Fruit fly (Drosophila melanogaster) whole organism, adult: Measurements from ENCODE around the gene Brr2.

ENCODE experiments used
- CG14711 ChIP-seq: fragments of 200-800 bp; sonication (Bioruptor generic); optimal IDR thresholded peaks from 2 replicates; lab custom pipeline; 2018; ENCODE audit warnings: missing biosample characterization, mild to moderate bottlenecking, missing genetic modification characterization, moderate library complexity
- CG1620 ChIP-seq: fragments of 200-800 bp; sonication (Bioruptor generic); optimal IDR thresholded peaks from 2 replicates; lab custom pipeline; 2016; ENCODE audit warnings: missing biosample characterization, missing genetic modification characterization
- CG33017 ChIP-seq: fragments of 200-800 bp; sonication (Bioruptor generic); optimal IDR thresholded peaks from 2 replicates; lab custom pipeline; 2018; ENCODE audit warnings: missing biosample characterization, mild to moderate bottlenecking, missing genetic modification characterization, moderate library complexity
- CG5204 ChIP-seq: fragments of 200-800 bp; sonication (Bioruptor generic); optimal IDR thresholded peaks from 2 replicates; lab custom pipeline; 2016; ENCODE audit warnings: missing biosample characterization, missing genetic modification characterization
- CG7101 ChIP-seq: fragments of 200-800 bp; sonication (Bioruptor generic); optimal IDR thresholded peaks from 2 replicates; lab custom pipeline; 2018; ENCODE audit warnings: missing biosample characterization, mild to moderate bottlenecking, missing genetic modification characterization, moderate library complexity
- Crg-1 ChIP-seq: fragments of 200-800 bp; sonication (Bioruptor generic); optimal IDR thresholded peaks from 2 replicates; lab custom pipeline; 2016; ENCODE audit warnings: missing biosample characterization, missing genetic modification characterization
- Hr96 ChIP-seq: fragments of 200-800 bp; sonication (Bioruptor generic); optimal IDR thresholded peaks from 2 replicates; lab custom pipeline; 2016; ENCODE audit warnings: missing biosample characterization, missing genetic modification characterization
- Mnt ChIP-seq: fragments of 200-800 bp; sonication (Bioruptor generic); optimal IDR thresholded peaks from 2 replicates; lab custom pipeline; 2016; ENCODE audit warnings: missing biosample characterization, mild to moderate bottlenecking, missing genetic modification characterization
- cic ChIP-seq: fragments of 200-800 bp; sonication (Bioruptor generic); optimal IDR thresholded peaks from 2 replicates; lab custom pipeline; 2017; ENCODE audit warnings: missing biosample characterization, mild to moderate bottlenecking, missing genetic modification characterization, moderate library complexity
- cnc ChIP-seq, 2 experiments: fragments of >200 bp; optimal IDR thresholded peaks; 2 replicates each; lab custom pipeline; 2017
- kay ChIP-seq: fragments of 200-800 bp; sonication (Bioruptor generic); peaks from one replicate; lab custom pipeline; 2016; ENCODE audit warnings: missing biosample characterization, missing genetic modification characterization, borderline replicate concordance
- pad ChIP-seq: fragments of 200-800 bp; sonication (Bioruptor generic); optimal IDR thresholded peaks from 3 replicates; lab custom pipeline; 2017; ENCODE audit warnings: missing biosample characterization, missing genetic modification characterization, mild to moderate bottlenecking, moderate library complexity, missing genetic modification reagents
- toe ChIP-seq: fragments of 200-800 bp; sonication (Bioruptor generic); optimal IDR thresholded peaks from 2 replicates; lab custom pipeline; 2016; ENCODE audit warnings: missing biosample characterization, missing genetic modification characterization

DNA sequence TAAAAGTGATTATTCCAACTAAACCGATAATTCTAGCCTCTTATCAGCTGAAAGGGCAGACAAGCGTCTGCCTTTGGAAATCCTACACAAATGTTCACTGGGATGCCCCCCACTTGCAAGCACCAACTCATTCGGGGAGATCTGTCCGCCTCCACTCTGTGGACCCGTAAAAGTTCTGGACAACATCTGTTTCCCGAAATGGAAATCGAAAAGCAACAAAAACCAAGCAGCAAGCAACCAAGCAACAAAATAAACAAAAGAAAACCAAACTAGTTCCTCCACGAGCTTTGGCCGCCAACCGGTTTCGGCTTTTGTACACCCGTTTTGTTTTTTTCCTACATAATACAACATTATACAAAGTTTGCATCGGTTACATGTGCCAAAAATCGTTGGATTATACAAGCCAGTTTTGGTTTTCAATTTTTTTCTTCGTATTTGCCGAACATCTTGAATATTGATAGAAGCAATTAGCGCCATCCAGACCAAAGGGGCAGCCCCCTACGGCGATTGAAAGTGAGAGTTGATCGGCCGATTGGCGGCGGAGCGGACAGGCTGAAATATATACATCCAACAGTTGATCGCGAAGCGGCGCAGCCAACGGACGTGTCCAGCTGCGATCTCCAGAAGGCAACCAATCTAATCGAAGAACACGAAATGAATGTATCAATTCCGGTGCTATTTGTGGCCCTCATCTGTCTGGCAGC lies 8.9 kb downstream of the Brr2 start, which contains the start of gene CG17032:
- TF ChIP-seq pad (GFP tag; lab: Kevin White, UChicago) (no peak), CG14711 (no peak), Crg-1 (GFP tag; lab: Kevin White, UChicago) (no peak), cnc (optimal IDR thresholded peaks at IDR 0.05; lab: Kevin White, UChicago) (no peak), cic (GFP tag; lab: Kevin White, UChicago) (no peak), Mnt (GFP tag; lab: Kevin White, UChicago) (no peak), CG5204 (no peak), CG7101 (tag; lab: Kevin White, UChicago) (no peak), toe (GFP tag; lab: Kevin White, UChicago) (no peak), CG1620 (no peak), Hr96 (GFP tag; lab: Kevin White, UChicago) (no peak), kay (GFP tag; lab: Kevin White, UChicago) (no peak), CG33017 (tag; lab: Kevin White, UChicago) (no peak)
